Worm (Caenorhabditis elegans) whole organism, young adult: ENCODE measurements around the gene srd-32.
A peak's percentile ranks its signal among the peaks of the same experiment; 100 is the strongest.

Source experiments
- B0261.1 ChIP-seq: sonication (generic microtip); optimal IDR thresholded peaks from 2 replicates; lab custom pipeline; 2016; ENCODE audit warnings: mild to moderate bottlenecking, missing genetic modification characterization, moderate library complexity, missing compliant biosample characterization
- C06A6.2 ChIP-seq: fragments of 200-800 bp; sonication (Bioruptor generic); conservative IDR thresholded peaks from 2 replicates; pipeline ENCODE4 v1.3.6; 2022; ENCODE audit warnings: missing genetic modification characterization, missing compliant biosample characterization
- F22D6.2 ChIP-seq: sonication (generic microtip); optimal IDR thresholded peaks from 2 replicates; lab custom pipeline; 2016; ENCODE audit warnings: mild to moderate bottlenecking, missing genetic modification characterization, missing compliant biosample characterization
- F33H1.4 ChIP-seq: fragments of 200-800 bp; sonication (Bioruptor generic); IDR thresholded peaks from 2 replicates; pipeline ENCODE4 v1.3.6; 2022; ENCODE audit warnings: missing genetic modification reagents, missing genetic modification characterization, missing compliant biosample characterization
- F37B4.10 ChIP-seq: fragments of 200-800 bp; sonication (Bioruptor generic); IDR thresholded peaks from 2 replicates; pipeline ENCODE4 v1.3.6; 2022; ENCODE audit warnings: missing genetic modification characterization, missing compliant biosample characterization
- F57C9.4 ChIP-seq: sonication (generic microtip); optimal IDR thresholded peaks from 2 replicates; lab custom pipeline; 2017; ENCODE audit warnings: mild to moderate bottlenecking, missing genetic modification characterization, missing compliant biosample characterization
- Y95B8A.8 ChIP-seq: fragments of 200-800 bp; sonication (Bioruptor generic); IDR thresholded peaks from 2 replicates; pipeline ENCODE4 v1.3.6; 2022; ENCODE audit warnings: missing genetic modification reagents, missing genetic modification characterization, missing compliant biosample characterization
- atf-7 ChIP-seq: sonication (generic microtip); optimal IDR thresholded peaks from 2 replicates; lab custom pipeline; 2017; ENCODE audit warnings: mild to moderate bottlenecking, missing genetic modification characterization, missing compliant biosample characterization
- athp-1 ChIP-seq: sonication (generic microtip); optimal IDR thresholded peaks from 2 replicates; lab custom pipeline; 2017; ENCODE audit warnings: mild to moderate bottlenecking, missing genetic modification characterization, missing compliant biosample characterization
- bed-1 ChIP-seq: fragments of 200-800 bp; sonication (Bioruptor generic); IDR thresholded peaks from 2 replicates; pipeline ENCODE4 v1.3.6; 2022; ENCODE audit warnings: missing genetic modification reagents, missing genetic modification characterization, missing compliant biosample characterization
- chd-7 ChIP-seq: sonication (generic microtip); optimal IDR thresholded peaks from 2 replicates; lab custom pipeline; 2016; ENCODE audit warnings: mild to moderate bottlenecking, missing genetic modification characterization, moderate library complexity, missing compliant biosample characterization
- die-1 ChIP-seq: sonication (generic microtip); optimal IDR thresholded peaks from 2 replicates; lab custom pipeline; 2016; ENCODE audit warnings: missing genotype, mild to moderate bottlenecking, missing genetic modification characterization, missing compliant biosample characterization
- dox-1 ChIP-seq: fragments of 200-800 bp; sonication (Bioruptor generic); IDR thresholded peaks from 2 replicates; pipeline ENCODE4 v1.3.6; 2022; ENCODE audit warnings: missing genetic modification reagents, missing genetic modification characterization, missing compliant biosample characterization
- egl-18 ChIP-seq: fragments of 200-800 bp; sonication (Bioruptor generic); IDR thresholded peaks from 2 replicates; pipeline ENCODE4 v1.3.6; 2022; ENCODE audit warnings: missing genetic modification reagents, missing genetic modification characterization, missing compliant biosample characterization
- fkh-3 ChIP-seq: sonication (generic microtip); optimal IDR thresholded peaks from 2 replicates; lab custom pipeline; 2016; ENCODE audit warnings: mild to moderate bottlenecking, missing genetic modification characterization, missing compliant biosample characterization
- him-1 ChIP-seq: sonication (generic microtip); optimal IDR thresholded peaks from 2 replicates; lab custom pipeline; 2016; ENCODE audit warnings: missing genotype, missing genetic modification reagents, missing genetic modification characterization, missing compliant biosample characterization
- hlh-26 ChIP-seq: fragments of 200-800 bp; sonication (Bioruptor generic); conservative IDR thresholded peaks from 2 replicates; pipeline ENCODE4 v1.3.6; 2022; ENCODE audit warnings: missing genetic modification reagents, missing genetic modification characterization, missing compliant biosample characterization
- let-526 ChIP-seq: fragments of 200-800 bp; sonication (Bioruptor generic); IDR thresholded peaks from 2 replicates; pipeline ENCODE4 v1.3.6; 2022; ENCODE audit warnings: missing genetic modification reagents, missing genetic modification characterization, missing compliant biosample characterization
- let-607 ChIP-seq, 2 experiments: fragments of 200-800 bp in 1 of 2; sonication (Bioruptor generic) in 1 of 2; sonication (generic microtip) in 1 of 2; optimal IDR thresholded peaks; 2 replicates each; lab custom pipeline; 2016 to 2018; ENCODE audit warnings: mild to moderate bottlenecking in 2 of 2, missing compliant biosample characterization in 2 of 2, missing genetic modification characterization in 2 of 2, moderate library complexity in 2 of 2, missing genotype in 1 of 2
- lin-40 ChIP-seq: sonication (generic microtip); optimal IDR thresholded peaks from 2 replicates; lab custom pipeline; 2016; ENCODE audit warnings: missing genetic modification characterization, mild to moderate bottlenecking, missing compliant biosample characterization, missing genotype, missing genetic modification reagents
- lir-1 ChIP-seq: fragments of 200-800 bp; sonication (Bioruptor generic); conservative IDR thresholded peaks from 2 replicates; pipeline ENCODE4 v1.3.6; 2022; ENCODE audit warnings: missing genetic modification reagents, missing genetic modification characterization, missing compliant biosample characterization
- lsl-1 ChIP-seq: fragments of 200-800 bp; sonication (Bioruptor generic); optimal IDR thresholded peaks from 2 replicates; lab custom pipeline; 2018; ENCODE audit warnings: mild to moderate bottlenecking, missing genetic modification characterization, moderate library complexity, missing compliant biosample characterization
- lsy-27 ChIP-seq: sonication (generic microtip); optimal IDR thresholded peaks from 2 replicates; lab custom pipeline; 2017; ENCODE audit warnings: missing genetic modification characterization, mild to moderate bottlenecking, missing compliant biosample characterization, antibody characterized with exemption, missing genotype, borderline replicate concordance; ENCODE audit not compliant: insufficient read depth
- mel-28 ChIP-seq: sonication (generic microtip); optimal IDR thresholded peaks from 2 replicates; lab custom pipeline; 2016; ENCODE audit warnings: borderline replicate concordance, mild to moderate bottlenecking, missing genetic modification characterization, missing compliant biosample characterization
- nhr-27 ChIP-seq: fragments of 200-800 bp; sonication (Bioruptor generic); optimal IDR thresholded peaks from 2 replicates; lab custom pipeline; 2018; ENCODE audit warnings: mild to moderate bottlenecking, missing genetic modification characterization, moderate library complexity, missing compliant biosample characterization
- nhr-80 ChIP-seq: sonication (generic microtip); optimal IDR thresholded peaks from 2 replicates; lab custom pipeline; 2016; ENCODE audit warnings: missing genetic modification characterization, missing compliant biosample characterization
- snpc-4 ChIP-seq, 5 experiments: fragments of 150-350 bp in 1 of 5; sonication (generic microtip) in 4 of 5; optimal IDR thresholded peaks; 2 replicates each; lab custom pipeline; 2014 to 2018; ENCODE audit warnings: missing genetic modification characterization in 5 of 5, missing biosample characterization in 3 of 5, antibody characterized with exemption in 2 of 5, mild to moderate bottlenecking in 2 of 5, missing compliant biosample characterization in 2 of 5, missing genotype in 2 of 5, moderate library complexity in 2 of 5, missing genetic modification reagents in 1 of 5
- sptf-2 ChIP-seq: fragments of 200-800 bp; sonication (Bioruptor generic); optimal IDR thresholded peaks from 2 replicates; lab custom pipeline; 2018; ENCODE audit warnings: mild to moderate bottlenecking, missing genetic modification characterization, missing compliant biosample characterization
- zfh-2 ChIP-seq: fragments of 200-800 bp; sonication (Bioruptor generic); conservative IDR thresholded peaks from 2 replicates; pipeline ENCODE4 v1.3.6; 2022; ENCODE audit warnings: missing genetic modification reagents, missing genetic modification characterization, missing compliant biosample characterization
- ztf-22 ChIP-seq: fragments of 200-800 bp; sonication (Bioruptor generic); optimal IDR thresholded peaks from 2 replicates; lab custom pipeline; 2018; ENCODE audit warnings: mild to moderate bottlenecking, missing genetic modification characterization, moderate library complexity, missing compliant biosample characterization
- ztf-3 ChIP-seq: fragments of 200-800 bp; sonication (Bioruptor generic); optimal IDR thresholded peaks from 2 replicates; lab custom pipeline; 2018; ENCODE audit warnings: mild to moderate bottlenecking, missing genetic modification characterization, missing compliant biosample characterization
- ztf-6 ChIP-seq: fragments of 200-800 bp; sonication (Bioruptor generic); IDR thresholded peaks from 2 replicates; pipeline ENCODE4 v1.3.6; 2022; ENCODE audit warnings: missing genetic modification reagents, missing genetic modification characterization, missing compliant biosample characterization

srd-32 gene

DNA sequence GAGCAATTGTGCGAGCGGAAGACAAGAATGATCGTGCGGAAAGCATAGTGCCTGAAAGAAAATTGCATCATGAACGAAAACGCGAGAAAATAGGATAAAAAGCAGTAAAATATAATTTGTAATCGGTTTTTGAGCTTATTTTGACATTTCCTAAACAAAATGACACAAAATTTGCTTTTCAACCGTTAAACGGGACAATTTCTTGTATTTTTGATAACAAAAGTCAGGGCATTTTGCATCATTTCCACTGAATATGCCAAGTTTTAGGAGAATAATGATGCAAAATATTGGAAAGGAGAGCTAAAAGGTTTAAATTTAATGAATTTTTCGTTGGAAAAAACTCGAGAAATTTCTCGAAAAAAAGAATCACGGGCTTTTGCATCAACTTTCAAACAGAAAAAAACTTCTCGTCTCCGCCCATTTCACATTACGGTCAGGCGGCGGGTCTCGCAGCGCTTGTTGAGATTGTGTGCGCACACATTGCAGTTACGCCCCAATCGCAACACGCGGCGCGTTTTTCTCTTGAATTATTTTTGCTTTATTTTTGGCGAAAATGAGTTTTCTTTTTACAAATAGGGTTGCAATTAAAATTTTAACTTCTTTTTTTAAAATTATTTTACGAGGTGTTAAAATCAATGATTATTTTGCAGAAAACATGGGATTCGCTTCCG is 38.6 kb upstream of the srd-32 start, which contains the start of the genes hsp-6 and C37H5.5 (continued):
- TF ChIP-seq sptf-2 (GFP tag; lab: Kevin White, UChicago): no peak
- no peak for TF ChIP-seq chd-7 (tag; lab: Kevin White, UChicago)
- TF ChIP-seq let-526 (GFP tag; lab: Robert Waterston, UW): 0 out of 2 replicates have a peak, but pooled peaks have one; percentile 52
- peak; percentile 49 for TF ChIP-seq nhr-80 (tag; lab: Kevin White, UChicago)
- TF ChIP-seq Y95B8A.8 (GFP tag; lab: Robert Waterston, UW): no peak
- TF ChIP-seq him-1: no peak

DNA sequence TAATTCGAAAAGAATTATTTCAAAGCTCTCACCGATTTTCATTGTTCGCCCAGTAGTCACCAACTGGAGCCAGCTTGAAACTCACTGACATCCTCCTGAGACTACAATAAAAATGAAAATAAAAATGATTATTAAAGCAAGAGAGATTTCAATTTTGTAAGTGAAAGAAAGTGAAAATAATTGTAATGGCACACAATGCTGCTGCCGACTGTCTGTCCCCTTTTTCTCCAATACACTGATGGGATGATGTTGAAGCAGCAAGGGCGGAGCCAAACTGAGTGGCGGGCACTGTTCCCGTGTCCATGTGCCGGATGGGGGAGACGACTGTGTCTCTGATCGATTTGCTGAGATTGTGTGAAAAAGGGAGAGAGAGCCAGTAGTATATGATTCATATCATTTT is 31.2 kb upstream of the srd-32 start, which contains the start of gene C37H5.14:
C37H5.14 (minus strand) TSS at position 101 of the 400 bp plus-strand sequence.
- TF ChIP-seq fkh-3 (tag; lab: Kevin White, UChicago): no peak
- no peak for TF ChIP-seq B0261.1 (tag; lab: Kevin White, UChicago)
- peak; percentile 54; the same call in 1 of the 2 replicates for TF ChIP-seq zfh-2
- no peak for TF ChIP-seq egl-18
- no peak for TF ChIP-seq ztf-3 (GFP tag; lab: Kevin White, UChicago)
- no peak for TF ChIP-seq lsy-27 (tag; lab: Kevin White, UChicago)
- TF ChIP-seq F57C9.4: no peak
- no peak for TF ChIP-seq lir-1
- TF ChIP-seq, all 124 proteins: peak for 1

DNA sequence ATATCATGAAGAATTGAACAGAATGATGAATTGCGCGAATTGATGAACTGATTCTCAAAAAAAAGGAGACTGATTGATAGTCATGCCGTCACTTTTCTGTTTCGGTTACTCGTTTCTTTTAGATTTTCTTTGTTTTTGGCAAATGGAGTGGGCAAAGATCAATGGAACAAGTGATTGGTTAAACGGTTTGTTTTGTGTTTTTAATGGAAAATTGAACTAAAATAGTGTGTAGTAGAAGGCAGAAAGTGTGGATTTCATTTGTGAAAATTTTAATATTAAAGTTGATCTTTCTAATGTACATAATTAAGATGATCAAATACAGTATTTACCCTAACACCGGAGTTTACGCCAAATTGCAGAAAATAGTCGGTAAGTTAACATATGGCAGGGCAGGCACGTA is 25.6 kb upstream of the srd-32 start, which contains the start of gene nas-9:
nas-9 (minus strand) TSS at position 101 of the 400 bp plus-strand sequence.
- TF ChIP-seq lsl-1 (GFP tag; lab: Kevin White, UChicago): no peak
- TF ChIP-seq bed-1 (GFP tag; lab: Robert Waterston, UW): no peak
- TF ChIP-seq let-607 (tag; optimal IDR thresholded peaks at IDR 0.05; lab: Kevin White, UChicago): no peak
- no peak for TF ChIP-seq mel-28
- TF ChIP-seq lir-1: no peak
- TF ChIP-seq lsy-27 (tag; lab: Kevin White, UChicago): no peak
- no peak for TF ChIP-seq nhr-80 (tag; lab: Kevin White, UChicago)
- no peak for TF ChIP-seq C06A6.2 (GFP tag; lab: Robert Waterston, UW)
- TF ChIP-seq die-1 (tag; lab: Kevin White, UChicago): no peak
- no peak for TF ChIP-seq him-1
- no peak for TF ChIP-seq F33H1.4 (GFP tag; lab: Robert Waterston, UW)
- TF ChIP-seq ztf-6 (GFP tag; lab: Robert Waterston, UW): no peak
- TF ChIP-seq athp-1 (tag; lab: Kevin White, UChicago): no peak
- no peak for TF ChIP-seq F37B4.10 (GFP tag; lab: Robert Waterston, UW)
- no peak for TF ChIP-seq dox-1
- TF ChIP-seq snpc-4 (GFP tag; optimal IDR thresholded peaks at IDR 0.05; lab: Kevin White, UChicago): no peak
- TF ChIP-seq snpc-4 (tag; optimal IDR thresholded peaks at IDR 0.05; lab: Kevin White, UChicago): no peak
- no peak for TF ChIP-seq F22D6.2
- TF ChIP-seq hlh-26 (GFP tag; lab: Robert Waterston, UW): no peak
- no peak for TF ChIP-seq atf-7 (tag; lab: Kevin White, UChicago)
- TF ChIP-seq, all 124 proteins: peak for 0

DNA sequence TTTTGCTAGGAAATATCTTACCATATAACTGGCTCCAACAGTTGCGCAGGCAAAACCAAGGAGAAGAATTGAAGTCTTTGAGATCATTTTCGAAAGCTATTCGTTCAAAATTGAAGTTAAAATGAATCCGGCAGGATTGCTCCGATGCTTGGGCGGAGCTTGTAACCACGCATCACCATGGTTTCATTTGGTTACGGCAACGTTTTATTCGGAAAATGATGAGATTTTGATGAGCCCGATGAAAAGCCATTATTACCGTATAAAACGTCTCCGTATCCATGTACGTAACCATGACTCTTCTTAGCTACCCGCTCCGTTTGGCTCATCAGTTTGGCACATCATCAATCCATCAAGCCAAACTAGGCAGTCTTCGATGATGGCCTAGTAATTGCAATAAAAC is 24.3 kb upstream of the srd-32 start, which contains the start of gene cwp-1:
cwp-1 (minus strand) TSS at position 101 of the 400 bp plus-strand sequence.
- TF ChIP-seq lin-40 (tag; lab: Kevin White, UChicago): no peak
- no peak for TF ChIP-seq ztf-22 (GFP tag; lab: Kevin White, UChicago)
- no peak for TF ChIP-seq nhr-27 (tag; lab: Kevin White, UChicago)
- TF ChIP-seq nhr-80 (tag; lab: Kevin White, UChicago): no peak
